Fruit fly (Drosophila melanogaster) whole organism, wandering third instar larva: ENCODE measurements around the gene CG15406.
A peak's percentile ranks its signal among the peaks of the same experiment; 100 is the strongest.

ENCODE experiments used
- Abd-B ChIP-seq: fragments of >200 bp; optimal IDR thresholded peaks from 2 replicates; lab custom pipeline; 2017; ENCODE audit warnings: missing biosample characterization, missing genetic modification characterization
- CG32264 ChIP-seq: fragments of 200-800 bp; sonication (Bioruptor generic); optimal IDR thresholded peaks from 2 replicates; lab custom pipeline; 2016; ENCODE audit warnings: missing biosample characterization, missing genetic modification characterization
- CG9705 ChIP-seq: fragments of 200-800 bp; sonication (Bioruptor generic); optimal IDR thresholded peaks from 2 replicates; lab custom pipeline; 2018; ENCODE audit warnings: missing biosample characterization, mild to moderate bottlenecking, missing genetic modification characterization
- CrebA ChIP-seq: fragments of 200-800 bp; sonication (Bioruptor generic); optimal IDR thresholded peaks from 2 replicates; lab custom pipeline; 2016; ENCODE audit warnings: missing biosample characterization, mild to moderate bottlenecking, missing genetic modification characterization, borderline replicate concordance
- Dfd ChIP-seq: fragments of >200 bp; optimal IDR thresholded peaks from 2 replicates; lab custom pipeline; 2017; ENCODE audit warnings: missing biosample characterization, missing genetic modification characterization
- Dif ChIP-seq: fragments of 200-275, 200-300 bp; sonication (Bioruptor generic); optimal IDR thresholded peaks from 2 replicates; lab custom pipeline; 2018; ENCODE audit warnings: missing biosample characterization, missing genetic modification characterization; ENCODE audit not compliant: partially characterized antibody
- GATAd ChIP-seq: sonication (Bioruptor generic); optimal IDR thresholded peaks from 2 replicates; lab custom pipeline; 2016; ENCODE audit warnings: missing biosample characterization, missing genetic modification characterization
- HLH106 ChIP-seq: fragments of 200-800 bp; optimal IDR thresholded peaks from 3 replicates; lab custom pipeline; 2019; ENCODE audit warnings: missing biosample characterization, mild to moderate bottlenecking, missing genetic modification characterization, moderate library complexity
- Hnf4 ChIP-seq: fragments of 200-800 bp; sonication (Bioruptor generic); optimal IDR thresholded peaks from 2 replicates; lab custom pipeline; 2016; ENCODE audit warnings: missing biosample characterization, mild to moderate bottlenecking, missing genetic modification characterization
- Hr78 ChIP-seq: fragments of >200 bp; optimal IDR thresholded peaks from 2 replicates; lab custom pipeline; 2017; ENCODE audit warnings: missing biosample characterization, missing genetic modification characterization
- Hr83 ChIP-seq: fragments of 200-300 bp; sonication (Bioruptor generic); optimal IDR thresholded peaks from 2 replicates; lab custom pipeline; 2016; ENCODE audit warnings: missing biosample characterization, mild to moderate bottlenecking, missing genetic modification characterization, moderate library complexity; ENCODE audit not compliant: poor library complexity, severe bottlenecking
- Jra ChIP-seq: sonication (Bioruptor generic); optimal IDR thresholded peaks from 2 replicates; lab custom pipeline; 2016; ENCODE audit warnings: missing biosample characterization, missing genetic modification characterization
- Mio ChIP-seq: sonication (Bioruptor generic); optimal IDR thresholded peaks from 2 replicates; lab custom pipeline; 2016; ENCODE audit warnings: missing biosample characterization, missing genetic modification characterization
- Myc ChIP-seq: fragments of >200 bp; optimal IDR thresholded peaks from 2 replicates; lab custom pipeline; 2017
- OdsH ChIP-seq: fragments of 200-800 bp; sonication (Bioruptor generic); optimal IDR thresholded peaks from 2 replicates; lab custom pipeline; 2016; ENCODE audit warnings: missing biosample characterization, mild to moderate bottlenecking, missing genetic modification characterization
- Rel ChIP-seq, 2 experiments: fragments of 200-800 bp; sonication (Bioruptor generic) in 1 of 2; optimal IDR thresholded peaks; 2 replicates in 1 of 2; 3 replicates in 1 of 2; lab custom pipeline; 2016 to 2019; ENCODE audit warnings: mild to moderate bottlenecking in 2 of 2, missing biosample characterization in 2 of 2, missing genetic modification characterization in 2 of 2, moderate library complexity in 1 of 2
- Sp1 ChIP-seq: fragments of 200-800 bp; sonication (Bioruptor generic); optimal IDR thresholded peaks from 3 replicates; lab custom pipeline; 2019; ENCODE audit warnings: missing biosample characterization, mild to moderate bottlenecking, missing genetic modification characterization, moderate library complexity
- Vsx2 ChIP-seq: fragments of 200-300, 225-300 bp; sonication (Bioruptor generic); optimal IDR thresholded peaks from 2 replicates; lab custom pipeline; 2018; ENCODE audit warnings: missing biosample characterization, missing genetic modification characterization; ENCODE audit not compliant: partially characterized antibody
- br ChIP-seq: fragments of 200-800 bp; sonication (Bioruptor generic); optimal IDR thresholded peaks from 2 replicates; lab custom pipeline; 2016; ENCODE audit warnings: missing biosample characterization, missing genetic modification characterization
- brk ChIP-seq: fragments of 200-800 bp; sonication (Bioruptor generic); optimal IDR thresholded peaks from 2 replicates; lab custom pipeline; 2016; ENCODE audit warnings: missing biosample characterization, mild to moderate bottlenecking, missing genetic modification characterization
- dl ChIP-seq, 2 experiments: fragments of 175-275, 200-275 bp in 1 of 2; fragments of 200-275 bp in 1 of 2; sonication (Bioruptor generic); optimal IDR thresholded peaks; lab custom pipeline; 2018; ENCODE audit warnings: mild to moderate bottlenecking in 2 of 2, missing biosample characterization in 2 of 2, missing genetic modification characterization in 2 of 2, moderate library complexity in 2 of 2; ENCODE audit not compliant: partially characterized antibody in 2 of 2, insufficient read depth in 1 of 2
- dmrt93B ChIP-seq: fragments of 200-800 bp; sonication (Bioruptor generic); optimal IDR thresholded peaks from 2 replicates; lab custom pipeline; 2018; ENCODE audit warnings: missing biosample characterization, mild to moderate bottlenecking, missing genetic modification characterization
- ey ChIP-seq: fragments of 200-800 bp; sonication (Bioruptor generic); optimal IDR thresholded peaks from 2 replicates; lab custom pipeline; 2016; ENCODE audit warnings: missing biosample characterization, missing genetic modification characterization
- foxo ChIP-seq, 2 experiments: fragments of 200-800 bp; sonication (Bioruptor generic); optimal IDR thresholded peaks; 2 replicates in 1 of 2; 3 replicates in 1 of 2; lab custom pipeline; 2016 to 2017; ENCODE audit warnings: missing biosample characterization in 2 of 2, missing genetic modification characterization in 2 of 2
- fru ChIP-seq: fragments of 200-800 bp; sonication (Bioruptor generic); optimal IDR thresholded peaks from 3 replicates; lab custom pipeline; 2016; ENCODE audit warnings: missing biosample characterization, mild to moderate bottlenecking, missing genetic modification characterization
- h ChIP-seq: fragments of 200-800 bp; sonication (Bioruptor generic); optimal IDR thresholded peaks from 3 replicates; lab custom pipeline; 2016; ENCODE audit warnings: missing biosample characterization, mild to moderate bottlenecking, missing genetic modification characterization
- jim ChIP-seq: fragments of 175-275, 200-325 bp; sonication (Bioruptor generic); optimal IDR thresholded peaks from 2 replicates; lab custom pipeline; 2016; ENCODE audit warnings: missing biosample characterization, mild to moderate bottlenecking, missing genetic modification characterization
- psq ChIP-seq: fragments of 200-800 bp; sonication (Bioruptor generic); optimal IDR thresholded peaks from 3 replicates; lab custom pipeline; 2017; ENCODE audit warnings: missing biosample characterization, mild to moderate bottlenecking, missing genetic modification characterization, moderate library complexity
- rgr ChIP-seq: fragments of 200-800 bp; sonication (Bioruptor generic); optimal IDR thresholded peaks from 3 replicates; lab custom pipeline; 2016; ENCODE audit warnings: missing biosample characterization, mild to moderate bottlenecking, missing genetic modification characterization
- sage ChIP-seq: fragments of 200-800 bp; sonication (Bioruptor generic); optimal IDR thresholded peaks from 2 replicates; lab custom pipeline; 2016; ENCODE audit warnings: missing biosample characterization, mild to moderate bottlenecking, missing genetic modification characterization
- sv ChIP-seq: fragments of 200-800 bp; sonication (Bioruptor generic); optimal IDR thresholded peaks from 3 replicates; lab custom pipeline; 2016; ENCODE audit warnings: missing biosample characterization, missing genetic modification characterization
- tai ChIP-seq: sonication (Bioruptor generic); optimal IDR thresholded peaks from 2 replicates; lab custom pipeline; 2016; ENCODE audit warnings: missing biosample characterization, missing genetic modification characterization
- usp ChIP-seq: fragments of >200 bp; optimal IDR thresholded peaks from 2 replicates; lab custom pipeline; 2017; ENCODE audit warnings: missing biosample characterization, missing genetic modification characterization
- woc ChIP-seq: sonication (Bioruptor generic); optimal IDR thresholded peaks from 2 replicates; lab custom pipeline; 2016; ENCODE audit warnings: missing biosample characterization, mild to moderate bottlenecking, missing genetic modification characterization

The CG15406 gene

dm6 chr2L:3346483-3346839 lies 37.4 kb downstream of the CG15406 start:
- TF ChIP-seq CG32264 (GFP tag; lab: Kevin White, UChicago): no peak
- TF ChIP-seq HLH106: no peak
- no peak for TF ChIP-seq br (GFP tag; lab: Kevin White, UChicago)
- no peak for TF ChIP-seq dmrt93B

- no peak for TF ChIP-seq Vsx2
- peak; percentile 85 for TF ChIP-seq rgr (GFP tag; lab: Kevin White, UChicago)
- peak; percentile 76 for TF ChIP-seq brk (GFP tag; lab: Kevin White, UChicago)
- peak; percentile 74 for TF ChIP-seq CG32264 (GFP tag; lab: Kevin White, UChicago)
- TF ChIP-seq Abd-B (GFP tag; lab: Kevin White, UChicago): no peak
- peak; percentile 6 for TF ChIP-seq CG9705
- peak; percentile 79 for TF ChIP-seq fru (GFP tag; lab: Kevin White, UChicago)
- TF ChIP-seq br (GFP tag; lab: Kevin White, UChicago): peak; percentile 88
- peak; percentile 75 for TF ChIP-seq sage (GFP tag; lab: Kevin White, UChicago)
- TF ChIP-seq ey (GFP tag; lab: Kevin White, UChicago): peak; percentile 78
- TF ChIP-seq OdsH: peak; percentile 91
- peak; percentile 87 for TF ChIP-seq h (GFP tag; lab: Kevin White, UChicago)
- peak; percentile 70 for TF ChIP-seq woc (GFP tag; lab: Kevin White, UChicago)
- peak; percentile 89 for TF ChIP-seq tai
- TF ChIP-seq Hr78: no peak
- peak; percentile 52 to 81 for TF ChIP-seq foxo (GFP tag; optimal IDR thresholded peaks at IDR 0.05; lab: Kevin White, UChicago)
- no peak for TF ChIP-seq usp
- TF ChIP-seq psq: peak; percentile 85
- TF ChIP-seq sv (GFP tag; lab: Kevin White, UChicago): peak; percentile 7
- TF ChIP-seq Jra: peak; percentile 77
- peak; percentile 84 for TF ChIP-seq Sp1
- TF ChIP-seq Rel (GFP tag; optimal IDR thresholded peaks at IDR 0.05; lab: Kevin White, UChicago): no peak
- peak; percentile 23 for TF ChIP-seq Rel (tag; optimal IDR thresholded peaks at IDR 0.05; lab: Kevin White, UChicago)
- no peak for TF ChIP-seq Dfd (GFP tag; lab: Kevin White, UChicago)
- TF ChIP-seq HLH106: peak; percentile 82
- TF ChIP-seq Mio (GFP tag; lab: Kevin White, UChicago): peak; percentile 66
- peak; percentile 67 for TF ChIP-seq dmrt93B
- peak; percentile 91 for TF ChIP-seq Hnf4
- no peak for TF ChIP-seq dl (GFP tag; optimal IDR thresholded peaks at IDR 0.05; lab: Kevin White, UChicago; ENCODE audit: insufficient read depth in 1 of 2, partially characterized antibody in 2 of 2)
- no peak for TF ChIP-seq Myc (lab: Kevin White, UChicago)
- peak; percentile 63 for TF ChIP-seq GATAd (GFP tag; lab: Kevin White, UChicago)
Measured at dm6 chr2L:3348146-3348747, 39.2 kb downstream of the CG15406 start.

- TF ChIP-seq CrebA (GFP tag; lab: Kevin White, UChicago): no peak
- TF ChIP-seq Dif (GFP tag; lab: Kevin White, UChicago): no peak
- no peak for TF ChIP-seq Sp1
- peak; percentile 27 for TF ChIP-seq br (GFP tag; lab: Kevin White, UChicago)
- peak; percentile 21 for TF ChIP-seq OdsH
- no peak for TF ChIP-seq dl (GFP tag; optimal IDR thresholded peaks at IDR 0.05; lab: Kevin White, UChicago; ENCODE audit: insufficient read depth in 1 of 2, partially characterized antibody in 2 of 2)
- TF ChIP-seq Hr83 (GFP tag; lab: Kevin White, UChicago): no peak
- no peak for TF ChIP-seq Hr78
- peak; percentile 21 for TF ChIP-seq fru (GFP tag; lab: Kevin White, UChicago)
- TF ChIP-seq woc (GFP tag; lab: Kevin White, UChicago): peak; percentile 38
Measured at dm6 chr2L:3351575-3352219, 42.7 kb downstream of the CG15406 start.

- TF ChIP-seq brk (GFP tag; lab: Kevin White, UChicago): no peak
- TF ChIP-seq jim: no peak
- no peak for TF ChIP-seq Sp1
- TF ChIP-seq Dfd (GFP tag; lab: Kevin White, UChicago): peak; percentile 94
Measured at dm6 chr2L:3352927-3353326, 43.9 kb downstream of the CG15406 start.
